Worm (Caenorhabditis elegans) whole organism, L4 larva: ENCODE results near the gene exos-8.

ENCODE experiments used
- D1046.2 ChIP-seq: fragments of 200-800 bp; sonication (Bioruptor generic); IDR thresholded peaks from 2 replicates; pipeline ENCODE4 v1.3.6; 2022; ENCODE audit warnings: missing genetic modification characterization, missing compliant biosample characterization
- Y5F2A.4 ChIP-seq: fragments of 200-800 bp; sonication (Bioruptor generic); optimal IDR thresholded peaks from 2 replicates; lab custom pipeline; 2018; ENCODE audit warnings: mild to moderate bottlenecking, missing genetic modification characterization, missing compliant biosample characterization
- ama-1 ChIP-seq: fragments of 150-350 bp; optimal IDR thresholded peaks from 2 replicates; lab custom pipeline; 2014; ENCODE audit warnings: inconsistent platforms, mixed read lengths
- arid-1 ChIP-seq: fragments of 200-800 bp; sonication (Bioruptor generic); conservative IDR thresholded peaks from 2 replicates; pipeline ENCODE4 v1.3.6; 2022; ENCODE audit warnings: missing genetic modification reagents, missing genetic modification characterization, missing compliant biosample characterization
- lin-29 ChIP-seq: fragments of 200-800 bp; sonication (Bioruptor generic); IDR thresholded peaks from 2 replicates; pipeline ENCODE4 v1.3.6; 2022; ENCODE audit warnings: missing genetic modification reagents, missing genetic modification characterization, missing compliant biosample characterization
- madf-9 ChIP-seq: fragments of 200-800 bp; sonication (Bioruptor generic); conservative IDR thresholded peaks from 2 replicates; pipeline ENCODE4 v1.3.6; 2022; ENCODE audit warnings: missing genetic modification reagents, missing genetic modification characterization, missing compliant biosample characterization
- nhr-102 ChIP-seq: sonication (generic microtip); optimal IDR thresholded peaks from 2 replicates; lab custom pipeline; 2016; ENCODE audit warnings: mild to moderate bottlenecking, missing genetic modification characterization, moderate library complexity, missing compliant biosample characterization
- nhr-111 ChIP-seq: fragments of 200-800 bp; sonication (Bioruptor generic); optimal IDR thresholded peaks from 2 replicates; lab custom pipeline; 2018; ENCODE audit warnings: mild to moderate bottlenecking, missing genetic modification characterization, missing compliant biosample characterization
- nhr-25 ChIP-seq: sonication (generic microtip); optimal IDR thresholded peaks from 2 replicates; lab custom pipeline; 2017; ENCODE audit warnings: missing genetic modification characterization, mild to moderate bottlenecking, missing compliant biosample characterization, antibody characterized with exemption, moderate library complexity, borderline replicate concordance; ENCODE audit not compliant: insufficient read depth
- nhr-76 ChIP-seq: fragments of 150-350 bp; optimal IDR thresholded peaks from 2 replicates; lab custom pipeline; 2014; ENCODE audit warnings: missing biosample characterization, missing genetic modification characterization
- snpc-4 ChIP-seq: fragments of 150-350 bp; optimal IDR thresholded peaks from 2 replicates; lab custom pipeline; 2014; ENCODE audit warnings: missing biosample characterization, missing genetic modification characterization
- unc-39 ChIP-seq: sonication (generic microtip); optimal IDR thresholded peaks from 2 replicates; lab custom pipeline; 2017; ENCODE audit warnings: missing biosample characterization, missing genetic modification characterization
- unc-62 ChIP-seq, 3 experiments: fragments of 150-350 bp in 1 of 3; sonication (generic microtip); optimal IDR thresholded peaks in 2 of 3; peaks in 1 of 3; 1 replicate in 1 of 3; 2 replicates in 2 of 3; lab custom pipeline; 2014 to 2017; ENCODE audit warnings: missing biosample characterization in 3 of 3, missing genetic modification characterization in 3 of 3, missing genetic modification reagents in 3 of 3, missing genotype in 1 of 3

DNA sequence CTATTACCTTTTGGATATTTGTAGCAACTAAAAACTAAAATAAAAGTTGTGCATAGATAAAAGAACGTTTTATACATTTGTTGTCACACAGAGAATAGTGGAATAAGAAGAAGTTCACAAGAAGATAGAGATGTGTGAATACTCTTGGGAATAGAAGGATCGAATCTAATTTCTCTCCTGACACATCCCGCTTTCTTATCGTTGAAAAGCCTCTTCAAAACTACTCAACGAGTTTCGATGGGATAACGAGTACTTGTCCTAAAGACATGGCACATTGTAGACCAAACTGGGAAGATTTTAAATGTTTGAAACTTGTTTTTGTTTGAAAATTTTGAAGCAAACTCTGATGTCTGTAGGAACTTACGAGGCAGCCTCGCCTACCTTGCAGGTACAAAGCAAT is 31.0 kb downstream of the exos-8 start:
- no peak for TF ChIP-seq Y5F2A.4 (GFP tag; lab: Kevin White, UChicago)
- no peak for TF ChIP-seq nhr-76 (tag; lab: Kevin White, UChicago)
- no peak for TF ChIP-seq unc-62 (GFP tag; optimal IDR thresholded peaks at IDR 0.05 in 1 of 2; lab: Kevin White, UChicago)
- no peak for TF ChIP-seq unc-62 (tag; optimal IDR thresholded peaks at IDR 0.05; lab: Kevin White, UChicago)
- no peak for TF ChIP-seq D1046.2 (GFP tag; lab: Robert Waterston, UW)
- no peak for TF ChIP-seq unc-39 (tag; lab: Kevin White, UChicago)
- no peak for TF ChIP-seq nhr-102 (tag; lab: Kevin White, UChicago)
- no peak for TF ChIP-seq ama-1 (lab: Kevin White, UChicago)
- TF ChIP-seq madf-9 (GFP tag; lab: Robert Waterston, UW) = no peak
- no peak for TF ChIP-seq arid-1 (GFP tag; lab: Robert Waterston, UW)
- no peak for TF ChIP-seq lin-29
- no peak for TF ChIP-seq nhr-111
- no peak for TF ChIP-seq nhr-25 (tag; lab: Kevin White, UChicago)
- TF ChIP-seq snpc-4 (tag; lab: Kevin White, UChicago) = no peak
